Worm (Caenorhabditis elegans): Measurements from ENCODE around the gene wrm-1.

DNA sequence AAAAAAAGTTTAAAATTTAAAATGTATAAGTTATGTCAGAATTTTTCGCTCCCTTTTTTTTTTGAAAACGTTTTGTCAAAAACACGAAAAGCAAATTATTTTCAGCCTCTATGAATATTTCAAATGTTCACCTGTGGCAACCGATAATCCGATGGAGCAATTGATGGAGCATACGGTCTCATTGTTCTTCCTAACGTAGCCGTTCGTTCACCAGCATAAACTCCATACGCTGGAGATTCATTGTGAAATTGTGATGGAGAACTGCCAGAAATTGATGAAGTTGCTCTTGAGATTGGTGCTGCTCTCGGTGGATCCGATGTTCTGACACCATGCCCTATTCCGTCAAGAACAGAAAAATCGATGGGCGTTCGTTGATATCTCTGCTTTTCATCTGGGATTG, 30.8 kb upstream of the wrm-1 start:
- TF ChIP-seq him-1 (tag; optimal IDR thresholded peaks at IDR 0.05) (no peak), W03F9.2 (tag; optimal IDR thresholded peaks at IDR 0.05) (no peak), dao-5 (tag; optimal IDR thresholded peaks at IDR 0.05) (no peak)
